Worm (Caenorhabditis elegans): Measurements from ENCODE around the gene H32C10.1.

ce11 chrIV:5977276-5977675, 43.1 kb downstream of the H32C10.1 start:
- TF ChIP-seq skn-1 (tag; optimal IDR thresholded peaks at IDR 0.05) (no peak), lin-15B (tag; optimal IDR thresholded peaks at IDR 0.05) (no peak), lin-38 (GFP tag; IDR thresholded peaks at IDR 0.05) (no peak), set-16 (GFP tag; IDR thresholded peaks at IDR 0.05) (no peak), lsy-2 (tag; optimal IDR thresholded peaks at IDR 0.05) (no peak), pqm-1 (tag; optimal IDR thresholded peaks at IDR 0.05) (no peak), ceh-20 (GFP tag; IDR thresholded peaks at IDR 0.05) (no peak)
